Fruit fly (Drosophila melanogaster): ENCODE measurements around the gene daed.
A peak's percentile ranks its signal among the peaks of the same experiment; 100 is the strongest.

Gene daed

dm6 chr2L:2201107-2201561 lies 15.0 kb downstream of the daed start (continued):
- TF ChIP-seq CoRest (tag; optimal IDR thresholded peaks at IDR 0.05) (peak; percentile 89), Tbp (GFP tag; optimal IDR thresholded peaks at IDR 0.05) (no peak), CG15269 (tag; optimal IDR thresholded peaks at IDR 0.05) (peak; percentile 50), btn (GFP tag; optimal IDR thresholded peaks at IDR 0.05) (peak; percentile 54), Ptx1 (GFP tag; IDR thresholded peaks at IDR 0.05) (peak; percentile 76), tll (GFP tag; optimal IDR thresholded peaks at IDR 0.05) (peak in 1 of 2 experiments; percentile 5), chn (GFP tag; optimal IDR thresholded peaks at IDR 0.05) (peak; percentile 82), Bdp1 (GFP tag; optimal IDR thresholded peaks at IDR 0.05) (peak; percentile 29), wdn (GFP tag; IDR thresholded peaks at IDR 0.05) (no peak), Taf1 (GFP tag; IDR thresholded peaks at IDR 0.05) (no peak), HmgZ (tag; optimal IDR thresholded peaks at IDR 0.05) (no peak), CG1832 (GFP tag; optimal IDR thresholded peaks at IDR 0.05) (no peak), Adf1 (GFP tag; IDR thresholded peaks at IDR 0.05) (no peak), abd-A (tag; optimal IDR thresholded peaks at IDR 0.05) (no peak), Oli (tag; optimal IDR thresholded peaks at IDR 0.05) (peak; percentile 88), zf30C (GFP tag; optimal IDR thresholded peaks at IDR 0.05) (peak; percentile 80), ftz-f1 (GFP tag; optimal IDR thresholded peaks at IDR 0.05) (no peak), Ets97D (GFP tag; optimal IDR thresholded peaks at IDR 0.05) (peak; percentile 6), gsb-n (tag; optimal IDR thresholded peaks at IDR 0.05) (peak; percentile 91), CG33557 (GFP tag; optimal IDR thresholded peaks at IDR 0.05) (peak; percentile 96), schlank (tag; optimal IDR thresholded peaks at IDR 0.05) (no peak), chm (GFP tag; IDR thresholded peaks at IDR 0.05) (peak; percentile 72), Kr (GFP tag; optimal IDR thresholded peaks at IDR 0.05) (no peak), CG10431 (GFP tag; optimal IDR thresholded peaks at IDR 0.05) (peak; percentile 88), CG10543 (GFP tag; optimal IDR thresholded peaks at IDR 0.05) (peak; percentile 26), Hr78 (GFP tag; optimal IDR thresholded peaks at IDR 0.05) (peak in 1 of 2 experiments; percentile 67), MBD-R2 (GFP tag; IDR thresholded peaks at IDR 0.05) (no peak; the same call in 1 of the 2 replicates), Fer1 (GFP tag; optimal IDR thresholded peaks at IDR 0.05) (peak; percentile 53), gt (GFP tag; IDR thresholded peaks at IDR 0.05) (peak; percentile 58; the same call in 1 of the 2 replicates), eve (GFP tag; optimal IDR thresholded peaks at IDR 0.05) (peak in 1 of 2 experiments; percentile 92), CG15073 (GFP tag; optimal IDR thresholded peaks at IDR 0.05) (peak; percentile 22), CG1792 (GFP tag; optimal IDR thresholded peaks at IDR 0.05) (peak; percentile 39), unc-4 (GFP tag; IDR thresholded peaks at IDR 0.05; ENCODE audit: partially characterized antibody) (no peak), CG1024 (GFP tag; IDR thresholded peaks at IDR 0.05) (peak; percentile 32; the same call in 1 of the 2 replicates), sqz (GFP tag; optimal IDR thresholded peaks at IDR 0.05) (peak; percentile 85), mam (GFP tag; optimal IDR thresholded peaks at IDR 0.05) (peak; percentile 19), CG13894 (tag; optimal IDR thresholded peaks at IDR 0.05) (no peak), Mes4 (GFP tag; optimal IDR thresholded peaks at IDR 0.05) (peak; percentile 75), CG17568 (GFP tag; optimal IDR thresholded peaks at IDR 0.05) (peak; percentile 81), ems (GFP tag; optimal IDR thresholded peaks at IDR 0.05) (peak; percentile 51), Opbp (GFP tag; IDR thresholded peaks at IDR 0.05; ENCODE audit: partially characterized antibody) (no peak), CG7987 (GFP tag; optimal IDR thresholded peaks at IDR 0.05) (peak; percentile 59), CG9817 (tag; optimal IDR thresholded peaks at IDR 0.05) (peak; percentile 35), Vsx1 (GFP tag; optimal IDR thresholded peaks at IDR 0.05) (peak; percentile 82), CG3995 (GFP tag; optimal IDR thresholded peaks at IDR 0.05) (no peak), CG43689 (GFP tag; IDR thresholded peaks at IDR 0.05) (no peak), Neu2 (GFP tag; optimal IDR thresholded peaks at IDR 0.05; ENCODE audit: borderline replicate concordance) (no peak), ac (GFP tag; optimal IDR thresholded peaks at IDR 0.05) (peak; percentile 65), Deaf1 (tag; optimal IDR thresholded peaks at IDR 0.05) (no peak), jing (GFP tag; optimal IDR thresholded peaks at IDR 0.05) (peak; percentile 52)
